Fruit fly (Drosophila melanogaster): Measurements from ENCODE around the gene CG4408.
A peak's percentile ranks its signal among the peaks of the same experiment; 100 is the strongest.

CG4408 gene

DNA sequence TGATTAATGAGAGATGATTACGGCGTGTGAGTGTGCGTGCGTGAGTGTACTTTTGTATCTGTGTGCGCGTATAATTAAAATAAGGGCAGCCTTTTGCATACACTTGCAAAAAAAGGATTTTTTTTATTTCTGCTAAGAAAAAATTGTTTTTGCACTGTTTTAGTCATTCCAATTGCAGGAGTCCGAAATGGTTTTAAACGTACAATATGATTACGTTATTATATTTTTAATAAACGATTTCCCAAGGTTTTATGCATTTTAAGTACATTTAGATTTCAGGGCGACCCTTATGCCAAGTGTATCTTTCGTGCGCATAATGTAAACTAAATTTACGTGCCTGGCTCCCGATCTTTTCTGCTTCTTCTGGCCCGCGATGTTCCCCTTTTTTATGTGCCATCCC is 28.5 kb downstream of the CG4408 start (continued):
- peak; percentile 47 for TF ChIP-seq Fer1 (GFP tag; optimal IDR thresholded peaks at IDR 0.05)
- TF ChIP-seq CG13894 (tag; optimal IDR thresholded peaks at IDR 0.05) = peak; percentile 5
- TF ChIP-seq CG6813 (GFP tag; optimal IDR thresholded peaks at IDR 0.05) = peak; percentile 25
- TF ChIP-seq CG33557 (GFP tag; optimal IDR thresholded peaks at IDR 0.05) = no peak
- no peak for TF ChIP-seq mirr (GFP tag; optimal IDR thresholded peaks at IDR 0.05)
- peak; percentile 35; the same call in 1 of the 2 replicates for TF ChIP-seq cas (GFP tag; IDR thresholded peaks at IDR 0.05)
- TF ChIP-seq Mrtf (GFP tag; IDR thresholded peaks at IDR 0.05) = no peak
- no peak for TF ChIP-seq CG7357 (GFP tag; IDR thresholded peaks at IDR 0.05)
- no peak for TF ChIP-seq ATbp (GFP tag; optimal IDR thresholded peaks at IDR 0.05)
- no peak for TF ChIP-seq Usf (GFP tag; optimal IDR thresholded peaks at IDR 0.05)
- TF ChIP-seq CG17802 (tag; optimal IDR thresholded peaks at IDR 0.05) = no peak
- TF ChIP-seq sr (GFP tag; IDR thresholded peaks at IDR 0.05) = no peak
- peak; percentile 70 for TF ChIP-seq Rfx (GFP tag; IDR thresholded peaks at IDR 0.05)
- no peak for TF ChIP-seq CG34422 (GFP tag; IDR thresholded peaks at IDR 0.05)
- peak; percentile 58 for TF ChIP-seq seq (GFP tag; IDR thresholded peaks at IDR 0.05)
- no peak for TF ChIP-seq CG1832 (GFP tag; optimal IDR thresholded peaks at IDR 0.05)
- TF ChIP-seq Atf3 (GFP tag; optimal IDR thresholded peaks at IDR 0.05) = no peak
- no peak for TF ChIP-seq hbn (GFP tag; IDR thresholded peaks at IDR 0.05; ENCODE audit: partially characterized antibody)
- peak; percentile 3 for TF ChIP-seq chn (GFP tag; optimal IDR thresholded peaks at IDR 0.05)
- TF ChIP-seq dmrt11E (tag; optimal IDR thresholded peaks at IDR 0.05) = no peak
- TF ChIP-seq CG8089 (GFP tag; optimal IDR thresholded peaks at IDR 0.05) = no peak
- TF ChIP-seq Spps (tag; optimal IDR thresholded peaks at IDR 0.05) = no peak
- TF ChIP-seq Side (GFP tag; optimal IDR thresholded peaks at IDR 0.05) = no peak
- TF ChIP-seq vnd (GFP tag; IDR thresholded peaks at IDR 0.05; ENCODE audit: partially characterized antibody) = no peak
- no peak for TF ChIP-seq slp2 (GFP tag; optimal IDR thresholded peaks at IDR 0.05)
- peak; percentile 60 for TF ChIP-seq CG32532 (GFP tag; IDR thresholded peaks at IDR 0.05)
- no peak for TF ChIP-seq CG16813 (GFP tag; IDR thresholded peaks at IDR 0.05; ENCODE audit: partially characterized antibody)
- no peak for TF ChIP-seq dm (GFP tag; optimal IDR thresholded peaks at IDR 0.05)
- no peak for TF ChIP-seq her (GFP tag; optimal IDR thresholded peaks at IDR 0.05)
- TF ChIP-seq CG16863 (GFP tag; optimal IDR thresholded peaks at IDR 0.05) = no peak
- TF ChIP-seq Meics (GFP tag; optimal IDR thresholded peaks at IDR 0.05) = peak; percentile 74
- TF ChIP-seq insv (GFP tag; optimal IDR thresholded peaks at IDR 0.05) = no peak
- peak; percentile 21 for TF ChIP-seq CG16815 (GFP tag; optimal IDR thresholded peaks at IDR 0.05)
- TF ChIP-seq psq (GFP tag; optimal IDR thresholded peaks at IDR 0.05) = no peak
- no peak for TF ChIP-seq Fer2 (tag; optimal IDR thresholded peaks at IDR 0.05)
- no peak for TF ChIP-seq CG42726 (GFP tag; IDR thresholded peaks at IDR 0.05; ENCODE audit: partially characterized antibody)
- peak; percentile 17 for TF ChIP-seq tap (tag; optimal IDR thresholded peaks at IDR 0.05)
- TF ChIP-seq unc-4 (GFP tag; IDR thresholded peaks at IDR 0.05; ENCODE audit: partially characterized antibody) = no peak
- peak; percentile 8 for TF ChIP-seq Oli (tag; optimal IDR thresholded peaks at IDR 0.05)
- TF ChIP-seq CG11398 (GFP tag; optimal IDR thresholded peaks at IDR 0.05) = no peak
- TF ChIP-seq salm (tag; optimal IDR thresholded peaks at IDR 0.05) = no peak
- no peak for TF ChIP-seq CG12299 (tag; optimal IDR thresholded peaks at IDR 0.05)
- no peak for TF ChIP-seq CG7745 (tag; optimal IDR thresholded peaks at IDR 0.05)
- TF ChIP-seq Antp (GFP tag; optimal IDR thresholded peaks at IDR 0.05) = no peak
- peak; percentile 65 for TF ChIP-seq Fer3 (tag; optimal IDR thresholded peaks at IDR 0.05)
- TF ChIP-seq knrl (GFP tag; IDR thresholded peaks at IDR 0.05; ENCODE audit: partially characterized antibody) = no peak
- no peak for TF ChIP-seq CG17361 (GFP tag; IDR thresholded peaks at IDR 0.05)
- no peak for TF ChIP-seq CG33213 (GFP tag; optimal IDR thresholded peaks at IDR 0.05)
- TF ChIP-seq ci (GFP tag; IDR thresholded peaks at IDR 0.05) = 0 out of 3 replicates have a peak, but pooled peaks have one; percentile 25
- TF ChIP-seq CG7271 (tag; optimal IDR thresholded peaks at IDR 0.05) = no peak
- no peak for TF ChIP-seq CG9876 (GFP tag; optimal IDR thresholded peaks at IDR 0.05)

Measured in whole organism, embryonic.